Worm (Caenorhabditis elegans) whole organism, early embryonic: ENCODE measurements around the gene ina-1.

Experiments used
- F13C5.2 ChIP-seq: sonication (generic microtip); optimal IDR thresholded peaks from 2 replicates; lab custom pipeline; 2017; ENCODE audit warnings: mild to moderate bottlenecking, missing genetic modification characterization, inconsistent platforms, missing compliant biosample characterization
- aly-1 ChIP-seq: sonication (generic microtip); optimal IDR thresholded peaks from 2 replicates; lab custom pipeline; 2016; ENCODE audit warnings: missing genetic modification characterization, missing compliant biosample characterization
- ama-1 ChIP-seq: fragments of 150-350 bp; optimal IDR thresholded peaks from 2 replicates; lab custom pipeline; 2014
- ceh-13 ChIP-seq: fragments of 200-800 bp; sonication (Bioruptor generic); optimal IDR thresholded peaks from 2 replicates; lab custom pipeline; 2018; ENCODE audit warnings: mild to moderate bottlenecking, missing genetic modification characterization, missing compliant biosample characterization
- flt-1 ChIP-seq: fragments of 200-800 bp; sonication (Bioruptor generic); IDR thresholded peaks from 2 replicates; pipeline ENCODE4 v1.3.6; 2022; ENCODE audit warnings: missing genetic modification characterization, missing compliant biosample characterization
- hmbx-1 ChIP-seq: sonication (generic microtip); optimal IDR thresholded peaks from 2 replicates; lab custom pipeline; 2016; ENCODE audit warnings: mild to moderate bottlenecking, missing genetic modification characterization, missing compliant biosample characterization
- hmg-4 ChIP-seq: fragments of 200-800 bp; sonication (Bioruptor generic); optimal IDR thresholded peaks from 2 replicates; lab custom pipeline; 2018; ENCODE audit warnings: mild to moderate bottlenecking, missing genetic modification characterization, missing compliant biosample characterization
- hnd-1 ChIP-seq: sonication (generic microtip); optimal IDR thresholded peaks from 2 replicates; lab custom pipeline; 2016; ENCODE audit warnings: missing genetic modification characterization, missing compliant biosample characterization
- pes-1 ChIP-seq: fragments of 200-800 bp; sonication (Bioruptor generic); IDR thresholded peaks from 2 replicates; pipeline ENCODE4 v1.3.6; 2022; ENCODE audit warnings: missing genetic modification reagents, missing genetic modification characterization, missing compliant biosample characterization
- scrt-1 ChIP-seq: fragments of 200-800 bp; sonication (Bioruptor generic); IDR thresholded peaks from 2 replicates; pipeline ENCODE4 v1.3.6; 2022; ENCODE audit warnings: missing genetic modification characterization, missing compliant biosample characterization
- tbx-11 ChIP-seq: fragments of 200-800 bp; sonication (Bioruptor generic); IDR thresholded peaks from 2 replicates; pipeline ENCODE4 v1.3.6; 2022; ENCODE audit warnings: missing genetic modification characterization, missing compliant biosample characterization
- tbx-37 ChIP-seq: fragments of 200-800 bp; sonication (Bioruptor generic); conservative IDR thresholded peaks from 2 replicates; pipeline ENCODE4 v1.3.6; 2022; ENCODE audit warnings: missing genetic modification reagents, missing genetic modification characterization, missing compliant biosample characterization
- tra-4 ChIP-seq: sonication (generic microtip); optimal IDR thresholded peaks from 2 replicates; lab custom pipeline; 2017; ENCODE audit warnings: missing genetic modification characterization, missing compliant biosample characterization

DNA sequence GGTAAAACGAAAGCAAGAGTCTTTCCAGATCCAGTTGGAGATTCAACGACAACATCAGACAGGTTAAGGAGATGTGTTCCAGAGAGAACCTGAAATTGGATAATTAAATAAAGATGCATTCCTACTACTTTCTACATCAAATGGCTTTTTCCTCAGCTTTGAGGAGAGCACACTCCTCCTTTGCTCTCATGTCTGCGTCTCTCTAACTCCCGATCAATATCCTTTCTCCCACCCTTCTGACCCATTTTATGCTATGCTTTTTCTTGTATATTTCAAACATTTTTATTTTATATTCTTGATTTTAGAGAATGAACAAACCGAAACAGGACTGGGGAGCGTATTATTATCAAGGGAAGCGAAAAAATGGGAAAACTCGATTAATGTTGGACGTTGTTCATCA lies 28.7 kb downstream of the ina-1 start, which contains the start of gene ZK512.11:
- no peak for TF ChIP-seq tbx-37 (GFP tag; lab: Robert Waterston, UW)
- no peak for TF ChIP-seq pes-1 (GFP tag; lab: Robert Waterston, UW)
- no peak for TF ChIP-seq ama-1
- no peak for TF ChIP-seq hmg-4 (GFP tag; lab: Kevin White, UChicago)
- TF ChIP-seq tra-4 (tag; lab: Kevin White, UChicago) = no peak
- no peak for TF ChIP-seq ceh-13 (GFP tag; lab: Kevin White, UChicago)
- no peak for TF ChIP-seq tbx-11 (GFP tag; lab: Robert Waterston, UW)
- no peak for TF ChIP-seq flt-1 (GFP tag; lab: Robert Waterston, UW)
- TF ChIP-seq aly-1 (tag; lab: Kevin White, UChicago) = no peak
- TF ChIP-seq F13C5.2 (tag; lab: Kevin White, UChicago) = no peak
- no peak for TF ChIP-seq hmbx-1 (tag; lab: Kevin White, UChicago)
- no peak for TF ChIP-seq hnd-1 (tag; lab: Kevin White, UChicago)
- no peak for TF ChIP-seq scrt-1
